Worm (Caenorhabditis elegans) whole organism, L4 larva: ENCODE data around the gene sox-2.

ENCODE experiments used
- F37D6.2 ChIP-seq: sonication (generic microtip); optimal IDR thresholded peaks from 2 replicates; lab custom pipeline; 2016; ENCODE audit warnings: mild to moderate bottlenecking, missing genetic modification characterization, missing compliant biosample characterization
- ZK546.5 ChIP-seq, 2 experiments: sonication (generic microtip); optimal IDR thresholded peaks; 2 replicates each; lab custom pipeline; 2017; ENCODE audit warnings: missing biosample characterization in 2 of 2, missing genetic modification characterization in 2 of 2
- ama-1 ChIP-seq: fragments of 150-350 bp; optimal IDR thresholded peaks from 2 replicates; lab custom pipeline; 2014; ENCODE audit warnings: inconsistent platforms, mixed read lengths
- ceh-20 ChIP-seq: fragments of 200-800 bp; sonication (Bioruptor generic); IDR thresholded peaks from 2 replicates; pipeline ENCODE4 v1.3.6; 2022; ENCODE audit warnings: missing genetic modification reagents, missing genetic modification characterization, missing compliant biosample characterization
- dve-1 ChIP-seq: sonication (generic microtip); optimal IDR thresholded peaks from 2 replicates; lab custom pipeline; 2017; ENCODE audit warnings: antibody characterized with exemption, mild to moderate bottlenecking, missing genetic modification characterization, missing compliant biosample characterization; ENCODE audit not compliant: insufficient read depth
- gei-8 ChIP-seq: fragments of 200-800 bp; sonication (Bioruptor generic); optimal IDR thresholded peaks from 2 replicates; lab custom pipeline; 2018; ENCODE audit warnings: mild to moderate bottlenecking, missing genetic modification characterization, missing compliant biosample characterization
- hif-1 ChIP-seq, 2 experiments: sonication (generic microtip); optimal IDR thresholded peaks; 2 replicates each; lab custom pipeline; 2016 to 2017; ENCODE audit warnings: missing compliant biosample characterization in 2 of 2, missing genetic modification characterization in 2 of 2, missing genetic modification reagents in 2 of 2, missing genotype in 2 of 2, mild to moderate bottlenecking in 1 of 2
- madf-5 ChIP-seq, 2 experiments: fragments of 200-800 bp; sonication (Bioruptor generic); IDR thresholded peaks; 2 replicates each; pipeline ENCODE4 v1.3.6; 2022; ENCODE audit warnings: missing compliant biosample characterization in 2 of 2, missing genetic modification characterization in 2 of 2
- nhr-237 ChIP-seq: sonication (generic microtip); optimal IDR thresholded peaks from 2 replicates; lab custom pipeline; 2017; ENCODE audit warnings: missing biosample characterization, missing genetic modification characterization
- pha-4 ChIP-seq, 2 experiments: fragments of 150-350 bp in 1 of 2; fragments of 200-800 bp in 1 of 2; sonication (Bioruptor generic) in 1 of 2; IDR thresholded peaks in 1 of 2; optimal IDR thresholded peaks in 1 of 2; 2 replicates each; pipeline versions ENCODE4 v1.3.6 to Lab custom; 2014 to 2022; ENCODE audit warnings: missing genetic modification characterization in 2 of 2, missing genetic modification reagents in 2 of 2, missing biosample characterization in 1 of 2, missing compliant biosample characterization in 1 of 2
- saeg-2 ChIP-seq: fragments of 200-800 bp; sonication (Bioruptor generic); IDR thresholded peaks from 2 replicates; pipeline ENCODE4 v1.3.6; 2022; ENCODE audit warnings: missing genetic modification reagents, missing genetic modification characterization, missing compliant biosample characterization
- skn-1 ChIP-seq: fragments of 150-350 bp; optimal IDR thresholded peaks from 2 replicates; lab custom pipeline; 2014; ENCODE audit warnings: missing biosample characterization, missing genetic modification characterization
- unc-62 ChIP-seq, 3 experiments: fragments of 150-350 bp in 1 of 3; sonication (generic microtip); optimal IDR thresholded peaks in 2 of 3; peaks in 1 of 3; 1 replicate in 1 of 3; 2 replicates in 2 of 3; lab custom pipeline; 2014 to 2017; ENCODE audit warnings: missing biosample characterization in 3 of 3, missing genetic modification characterization in 3 of 3, missing genetic modification reagents in 3 of 3, missing genotype in 1 of 3
- ztf-11 ChIP-seq: fragments of 150-350 bp; optimal IDR thresholded peaks from 2 replicates; lab custom pipeline; 2014; ENCODE audit warnings: missing biosample characterization, missing genetic modification characterization

- TF ChIP-seq pha-4 (GFP tag; IDR thresholded peaks at IDR 0.05; lab: Robert Waterston, UW), result no peak
- TF ChIP-seq pha-4 (tag; optimal IDR thresholded peaks at IDR 0.05; lab: Kevin White, UChicago), result no peak
- TF ChIP-seq ZK546.5 (tag; optimal IDR thresholded peaks at IDR 0.05; lab: Kevin White, UChicago), result no peak
- no peak for TF ChIP-seq hif-1 (tag; optimal IDR thresholded peaks at IDR 0.05; lab: Kevin White, UChicago)
- TF ChIP-seq dve-1 (tag; lab: Kevin White, UChicago), result no peak
- no peak for TF ChIP-seq skn-1
- no peak for TF ChIP-seq nhr-237 (tag; lab: Kevin White, UChicago)
- no peak for TF ChIP-seq gei-8 (GFP tag; lab: Kevin White, UChicago)
- no peak for TF ChIP-seq madf-5 (GFP tag; IDR thresholded peaks at IDR 0.05; lab: Robert Waterston, UW)
- no peak for TF ChIP-seq unc-62 (GFP tag; optimal IDR thresholded peaks at IDR 0.05 in 1 of 2; lab: Kevin White, UChicago)
- TF ChIP-seq unc-62 (tag; optimal IDR thresholded peaks at IDR 0.05; lab: Kevin White, UChicago), result no peak
- no peak for TF ChIP-seq saeg-2 (GFP tag; lab: Robert Waterston, UW)
- no peak for TF ChIP-seq ama-1
- TF ChIP-seq ztf-11 (tag; lab: Kevin White, UChicago), result no peak
- no peak for TF ChIP-seq ceh-20
- no peak for TF ChIP-seq F37D6.2 (tag; lab: Kevin White, UChicago)
Observed at ce11 chrX:7480756-7481155, 17.2 kb upstream of the sox-2 start, which contains the start of gene F48E3.9.
